Worm (Caenorhabditis elegans) whole organism, L4 larva: ENCODE results near the gene aqp-2.
A peak's percentile ranks its signal among the peaks of the same experiment; 100 is the strongest.

Source experiments
- D1046.2 ChIP-seq: fragments of 200-800 bp; sonication (Bioruptor generic); IDR thresholded peaks from 2 replicates; pipeline ENCODE4 v1.3.6; 2022; ENCODE audit warnings: missing genetic modification characterization, missing compliant biosample characterization
- F10B5.3 ChIP-seq: sonication (generic microtip); optimal IDR thresholded peaks from 2 replicates; lab custom pipeline; 2016; ENCODE audit warnings: mild to moderate bottlenecking, missing genetic modification characterization, missing compliant biosample characterization
- F26F4.8 ChIP-seq: fragments of 200-800 bp; sonication (Bioruptor generic); conservative IDR thresholded peaks from 2 replicates; pipeline ENCODE4 v1.3.6; 2022; ENCODE audit warnings: missing genetic modification characterization, missing compliant biosample characterization
- F44E2.7 ChIP-seq: fragments of 200-800 bp; sonication (Bioruptor generic); IDR thresholded peaks from 2 replicates; pipeline ENCODE4 v2.1.2; 2022; ENCODE audit warnings: missing genetic modification characterization, missing compliant biosample characterization
- T20F7.1 ChIP-seq: fragments of 200-800 bp; sonication (Bioruptor generic); optimal IDR thresholded peaks from 2 replicates; lab custom pipeline; 2018; ENCODE audit warnings: mild to moderate bottlenecking, missing genetic modification characterization, missing compliant biosample characterization
- Y105C5A.15 ChIP-seq: fragments of 200-800 bp; sonication (Bioruptor generic); IDR thresholded peaks from 2 replicates; pipeline ENCODE4 v1.3.6; 2022; ENCODE audit warnings: missing genetic modification characterization, missing compliant biosample characterization
- Y48G9A.11 ChIP-seq: fragments of 200-800 bp; sonication (Bioruptor generic); IDR thresholded peaks from 2 replicates; pipeline ENCODE4 v1.3.6; 2022; ENCODE audit warnings: missing genetic modification reagents, missing genetic modification characterization, missing compliant biosample characterization
- Y5F2A.4 ChIP-seq: fragments of 200-800 bp; sonication (Bioruptor generic); optimal IDR thresholded peaks from 2 replicates; lab custom pipeline; 2018; ENCODE audit warnings: mild to moderate bottlenecking, missing genetic modification characterization, missing compliant biosample characterization
- Y75B8A.6 ChIP-seq: fragments of 200-800 bp; sonication (Bioruptor generic); IDR thresholded peaks from 2 replicates; pipeline ENCODE4 v1.3.6; 2022; ENCODE audit warnings: missing genetic modification reagents, missing genetic modification characterization, missing compliant biosample characterization
- ZK337.2 ChIP-seq: fragments of 200-800 bp; sonication (Bioruptor generic); IDR thresholded peaks from 2 replicates; pipeline ENCODE4 v1.3.6; 2022; ENCODE audit warnings: missing genetic modification reagents, missing genetic modification characterization, missing compliant biosample characterization
- ZK546.5 ChIP-seq, 2 experiments: sonication (generic microtip); optimal IDR thresholded peaks; 2 replicates each; lab custom pipeline; 2017; ENCODE audit warnings: missing biosample characterization in 2 of 2, missing genetic modification characterization in 2 of 2
- aly-2 ChIP-seq: sonication (generic microtip); optimal IDR thresholded peaks from 2 replicates; lab custom pipeline; 2018; ENCODE audit warnings: missing biosample characterization, missing genetic modification characterization
- attf-4 ChIP-seq: sonication (generic microtip); optimal IDR thresholded peaks from 3 replicates; lab custom pipeline; 2017; ENCODE audit warnings: missing biosample characterization, missing genetic modification characterization
- ceh-20 ChIP-seq: fragments of 200-800 bp; sonication (Bioruptor generic); IDR thresholded peaks from 2 replicates; pipeline ENCODE4 v1.3.6; 2022; ENCODE audit warnings: missing genetic modification reagents, missing genetic modification characterization, missing compliant biosample characterization
- ceh-32 ChIP-seq: sonication (generic microtip); optimal IDR thresholded peaks from 2 replicates; lab custom pipeline; 2016; ENCODE audit warnings: mild to moderate bottlenecking, missing genetic modification characterization, missing compliant biosample characterization; ENCODE audit not compliant: poor library complexity
- ceh-44 ChIP-seq: fragments of 200-800 bp; sonication (Bioruptor generic); IDR thresholded peaks from 2 replicates; pipeline ENCODE4 v1.3.6; 2022; ENCODE audit warnings: missing genetic modification reagents, missing genetic modification characterization, missing compliant biosample characterization
- ceh-82 ChIP-seq: sonication (generic microtip); optimal IDR thresholded peaks from 2 replicates; lab custom pipeline; 2017; ENCODE audit warnings: missing biosample characterization, missing genetic modification characterization
- ces-1 ChIP-seq: fragments of 150-350 bp; sonication (generic microtip); optimal IDR thresholded peaks from 4 replicates; lab custom pipeline; 2014; ENCODE audit warnings: missing biosample characterization, missing genetic modification reagents, missing genetic modification characterization
- cey-2 ChIP-seq: sonication (generic microtip); optimal IDR thresholded peaks from 3 replicates; lab custom pipeline; 2017; ENCODE audit warnings: missing genetic modification characterization, mild to moderate bottlenecking, missing compliant biosample characterization, antibody characterized with exemption, borderline replicate concordance; ENCODE audit not compliant: insufficient read depth
- daf-19 ChIP-seq: fragments of 200-800 bp; sonication (Bioruptor generic); conservative IDR thresholded peaks from 2 replicates; pipeline ENCODE4 v1.3.6; 2022; ENCODE audit warnings: missing genetic modification characterization, missing compliant biosample characterization
- dmd-6 ChIP-seq: fragments of 200-800 bp; sonication (Bioruptor generic); IDR thresholded peaks from 2 replicates; pipeline ENCODE4 v1.3.6; 2022; ENCODE audit warnings: missing genetic modification reagents, missing genetic modification characterization, missing compliant biosample characterization
- dmd-8 ChIP-seq: fragments of 200-800 bp; sonication (Bioruptor generic); IDR thresholded peaks from 2 replicates; pipeline ENCODE4 v1.3.6; 2022; ENCODE audit warnings: missing genetic modification characterization, missing compliant biosample characterization
- dpl-1 ChIP-seq: fragments of 150-350 bp; optimal IDR thresholded peaks from 2 replicates; lab custom pipeline; 2014; ENCODE audit warnings: missing biosample characterization, missing genetic modification reagents, missing genetic modification characterization
- duxl-1 ChIP-seq: sonication (generic microtip); optimal IDR thresholded peaks from 2 replicates; lab custom pipeline; 2016; ENCODE audit warnings: mild to moderate bottlenecking, missing genetic modification characterization, moderate library complexity, missing compliant biosample characterization; ENCODE audit not compliant: poor library complexity
- dve-1 ChIP-seq: sonication (generic microtip); optimal IDR thresholded peaks from 2 replicates; lab custom pipeline; 2017; ENCODE audit warnings: antibody characterized with exemption, mild to moderate bottlenecking, missing genetic modification characterization, missing compliant biosample characterization; ENCODE audit not compliant: insufficient read depth
- fkh-10 ChIP-seq: fragments of 150-350 bp; optimal IDR thresholded peaks from 2 replicates; lab custom pipeline; 2014; ENCODE audit warnings: missing biosample characterization, missing genetic modification reagents, missing genetic modification characterization
- fos-1 ChIP-seq: fragments of 150-350 bp; optimal IDR thresholded peaks from 2 replicates; lab custom pipeline; 2014; ENCODE audit warnings: missing biosample characterization, missing genetic modification characterization
- gei-8 ChIP-seq: fragments of 200-800 bp; sonication (Bioruptor generic); optimal IDR thresholded peaks from 2 replicates; lab custom pipeline; 2018; ENCODE audit warnings: mild to moderate bottlenecking, missing genetic modification characterization, missing compliant biosample characterization
- hlh-30 ChIP-seq: sonication (generic microtip); optimal IDR thresholded peaks from 2 replicates; lab custom pipeline; 2017; ENCODE audit warnings: antibody characterized with exemption, mild to moderate bottlenecking, missing genetic modification characterization, missing compliant biosample characterization; ENCODE audit not compliant: insufficient read depth
- hmg-1.1 ChIP-seq: fragments of 200-800 bp; sonication (Bioruptor generic); IDR thresholded peaks from 2 replicates; pipeline ENCODE4 v1.3.6; 2022; ENCODE audit warnings: missing genetic modification reagents, missing genetic modification characterization, missing compliant biosample characterization
- lin-15B ChIP-seq: fragments of 150-350 bp; sonication (generic microtip); optimal IDR thresholded peaks from 3 replicates; lab custom pipeline; 2014; ENCODE audit warnings: missing biosample characterization, missing genetic modification characterization
- lin-39 ChIP-seq: fragments of 150-350 bp; optimal IDR thresholded peaks from 2 replicates; lab custom pipeline; 2014; ENCODE audit warnings: missing biosample characterization, missing genetic modification reagents, missing genetic modification characterization
- lir-3 ChIP-seq: sonication (generic microtip); optimal IDR thresholded peaks from 2 replicates; lab custom pipeline; 2016; ENCODE audit warnings: mild to moderate bottlenecking, missing genetic modification characterization, missing compliant biosample characterization
- mdt-29 ChIP-seq: fragments of 200-800 bp; sonication (Bioruptor generic); IDR thresholded peaks from 2 replicates; pipeline ENCODE4 v1.3.6; 2022; ENCODE audit warnings: missing genetic modification reagents, missing genetic modification characterization, missing compliant biosample characterization
- mes-2 ChIP-seq: sonication (generic microtip); optimal IDR thresholded peaks from 2 replicates; lab custom pipeline; 2016; ENCODE audit warnings: missing genotype, mild to moderate bottlenecking, missing genetic modification characterization, missing compliant biosample characterization; ENCODE audit not compliant: poor library complexity, severe bottlenecking
- mxl-2 ChIP-seq: fragments of 200-800 bp; sonication (Bioruptor generic); conservative IDR thresholded peaks from 2 replicates; pipeline ENCODE4 v1.3.6; 2022; ENCODE audit warnings: missing genetic modification reagents, missing genetic modification characterization, missing compliant biosample characterization
- mxl-3 ChIP-seq: fragments of 200-800 bp; sonication (Bioruptor generic); optimal IDR thresholded peaks from 2 replicates; lab custom pipeline; 2018; ENCODE audit warnings: mild to moderate bottlenecking, missing genetic modification characterization, missing compliant biosample characterization
- nhr-102 ChIP-seq: sonication (generic microtip); optimal IDR thresholded peaks from 2 replicates; lab custom pipeline; 2016; ENCODE audit warnings: mild to moderate bottlenecking, missing genetic modification characterization, moderate library complexity, missing compliant biosample characterization
- nhr-237 ChIP-seq: sonication (generic microtip); optimal IDR thresholded peaks from 2 replicates; lab custom pipeline; 2017; ENCODE audit warnings: missing biosample characterization, missing genetic modification characterization
- nhr-48 ChIP-seq: sonication (generic microtip); optimal IDR thresholded peaks from 2 replicates; lab custom pipeline; 2016; ENCODE audit warnings: mild to moderate bottlenecking, missing genetic modification characterization, missing compliant biosample characterization
- nhr-76 ChIP-seq: fragments of 150-350 bp; optimal IDR thresholded peaks from 2 replicates; lab custom pipeline; 2014; ENCODE audit warnings: missing biosample characterization, missing genetic modification characterization
- nhr-77 ChIP-seq: fragments of 150-350 bp; optimal IDR thresholded peaks from 2 replicates; lab custom pipeline; 2014; ENCODE audit warnings: missing biosample characterization, missing genetic modification characterization
- pqm-1 ChIP-seq: sonication (generic microtip); optimal IDR thresholded peaks from 2 replicates; lab custom pipeline; 2017; ENCODE audit warnings: missing biosample characterization, missing genetic modification characterization
- set-16 ChIP-seq: fragments of 200-800 bp; sonication (Bioruptor generic); IDR thresholded peaks from 2 replicates; pipeline ENCODE4 v1.3.6; 2022; ENCODE audit warnings: missing genetic modification reagents, missing genetic modification characterization, missing compliant biosample characterization
- snpc-1.2 ChIP-seq: fragments of 200-800 bp; sonication (Bioruptor generic); IDR thresholded peaks from 2 replicates; pipeline ENCODE4 v1.3.6; 2022; ENCODE audit warnings: missing genetic modification reagents, missing genetic modification characterization, missing compliant biosample characterization
- tag-97 ChIP-seq: fragments of 200-800 bp; sonication (Bioruptor generic); IDR thresholded peaks from 2 replicates; pipeline ENCODE4 v1.3.6; 2022; ENCODE audit warnings: missing genetic modification characterization, missing compliant biosample characterization
- unc-62 ChIP-seq, 3 experiments: fragments of 150-350 bp in 1 of 3; sonication (generic microtip); optimal IDR thresholded peaks in 2 of 3; peaks in 1 of 3; 1 replicate in 1 of 3; 2 replicates in 2 of 3; lab custom pipeline; 2014 to 2017; ENCODE audit warnings: missing biosample characterization in 3 of 3, missing genetic modification characterization in 3 of 3, missing genetic modification reagents in 3 of 3, missing genotype in 1 of 3
- zag-1 ChIP-seq: fragments of 150-350 bp; optimal IDR thresholded peaks from 2 replicates; lab custom pipeline; 2014; ENCODE audit warnings: missing biosample characterization, missing genetic modification characterization
- zip-11 ChIP-seq: fragments of 200-800 bp; sonication (Bioruptor generic); IDR thresholded peaks from 2 replicates; pipeline ENCODE4 v1.3.6; 2022; ENCODE audit warnings: missing genetic modification characterization, missing compliant biosample characterization
- ztf-11 ChIP-seq: fragments of 150-350 bp; optimal IDR thresholded peaks from 2 replicates; lab custom pipeline; 2014; ENCODE audit warnings: missing biosample characterization, missing genetic modification characterization

aqp-2 gene

ce11 chrII:9282787-9283186, 21.0 kb upstream of the aqp-2 start (continued):
- TF ChIP-seq ZK337.2 (GFP tag; lab: Robert Waterston, UW) (no peak), nhr-237 (tag; lab: Kevin White, UChicago) (peak; percentile 39), lin-39 (tag; lab: Kevin White, UChicago) (peak; percentile 59), Y105C5A.15 (no peak), Y48G9A.11 (GFP tag; lab: Robert Waterston, UW) (no peak), fos-1 (tag; lab: Kevin White, UChicago) (peak; percentile 35), nhr-77 (tag; lab: Kevin White, UChicago) (peak; percentile 93), duxl-1 (tag; lab: Kevin White, UChicago) (peak; percentile 69), dpl-1 (GFP tag; lab: Kevin White, UChicago) (peak; percentile 62), T20F7.1 (peak; percentile 60), lin-15B (tag; lab: Kevin White, UChicago) (no peak), mxl-3 (GFP tag; lab: Kevin White, UChicago) (peak; percentile 93), mes-2 (tag; lab: Kevin White, UChicago) (peak; percentile 83), ceh-32 (tag; lab: Kevin White, UChicago) (no peak), dmd-6 (GFP tag; lab: Robert Waterston, UW) (peak; percentile 91), ceh-20 (GFP tag; lab: Robert Waterston, UW) (peak; percentile 45; the same call in 1 of the 2 replicates), unc-62 (GFP tag; optimal IDR thresholded peaks at IDR 0.05 in 1 of 2; lab: Kevin White, UChicago) (peak in 1 of 2 experiments; percentile 98), unc-62 (tag; optimal IDR thresholded peaks at IDR 0.05; lab: Kevin White, UChicago) (no peak), D1046.2 (0 out of 2 replicates have a peak, but pooled peaks have one; percentile 42), lir-3 (tag; lab: Kevin White, UChicago) (peak; percentile 31), cey-2 (tag; lab: Kevin White, UChicago) (peak; percentile 67), set-16 (GFP tag; lab: Robert Waterston, UW) (peak; percentile 51), zip-11 (GFP tag; lab: Robert Waterston, UW) (0 out of 2 replicates have a peak, but pooled peaks have one; percentile 19), mxl-2 (GFP tag; lab: Robert Waterston, UW) (no peak), fkh-10 (GFP tag; lab: Kevin White, UChicago) (peak; percentile 59), mdt-29 (GFP tag; lab: Robert Waterston, UW) (peak; percentile 63; the same call in 1 of the 2 replicates), dve-1 (tag; lab: Kevin White, UChicago) (peak; percentile 87), nhr-48 (tag; lab: Kevin White, UChicago) (peak; percentile 81), F26F4.8 (GFP tag; lab: Robert Waterston, UW) (no peak), ZK546.5 (tag; optimal IDR thresholded peaks at IDR 0.05; lab: Kevin White, UChicago) (no peak), pqm-1 (peak; percentile 94), tag-97 (GFP tag; lab: Robert Waterston, UW) (no peak), snpc-1.2 (GFP tag; lab: Robert Waterston, UW) (no peak), aly-2 (no peak), zag-1 (tag; lab: Kevin White, UChicago) (no peak), hlh-30 (tag; lab: Kevin White, UChicago) (peak; percentile 94), ceh-82 (tag; lab: Kevin White, UChicago) (no peak), gei-8 (peak; percentile 30), ces-1 (GFP tag; lab: Kevin White, UChicago) (no peak), nhr-102 (tag; lab: Kevin White, UChicago) (peak; percentile 59), Y75B8A.6 (GFP tag; lab: Robert Waterston, UW) (0 out of 2 replicates have a peak, but pooled peaks have one; percentile 21), dmd-8 (GFP tag; lab: Robert Waterston, UW) (0 out of 2 replicates have a peak, but pooled peaks have one; percentile 31), nhr-76 (tag; lab: Kevin White, UChicago) (no peak), F10B5.3 (tag; lab: Kevin White, UChicago) (peak; percentile 43), attf-4 (tag; lab: Kevin White, UChicago) (peak; percentile 48), daf-19 (0 out of 2 replicates have a peak, but pooled peaks have one; percentile 12), ztf-11 (tag; lab: Kevin White, UChicago) (no peak), hmg-1.1 (peak; percentile 93), ceh-44 (GFP tag; lab: Robert Waterston, UW) (0 out of 2 replicates have a peak, but pooled peaks have one; percentile 14), F44E2.7 (GFP tag; lab: Robert Waterston, UW) (0 out of 2 replicates have a peak, but pooled peaks have one; percentile 27), Y5F2A.4 (GFP tag; lab: Kevin White, UChicago) (no peak)
